Worm (Caenorhabditis elegans) whole organism, L2 larva: ENCODE data around the gene Y62E10A.23.

ENCODE experiments used
- egl-27 ChIP-seq: sonication (generic microtip); optimal IDR thresholded peaks from 3 replicates; lab custom pipeline; 2017; ENCODE audit warnings: missing biosample characterization, missing genetic modification reagents, missing genetic modification characterization
- fos-1 ChIP-seq: fragments of 150-350 bp; optimal IDR thresholded peaks from 2 replicates; lab custom pipeline; 2014; ENCODE audit warnings: missing biosample characterization, missing genetic modification characterization
- lin-13 ChIP-seq: fragments of 150-350 bp; optimal IDR thresholded peaks from 2 replicates; lab custom pipeline; 2014; ENCODE audit warnings: missing biosample characterization, missing genetic modification reagents, missing genetic modification characterization
- mdl-1 ChIP-seq, 2 experiments: fragments of 150-350 bp in 1 of 2; sonication (generic microtip) in 1 of 2; optimal IDR thresholded peaks; 2 replicates each; lab custom pipeline; 2017; ENCODE audit warnings: missing biosample characterization in 2 of 2, missing genetic modification characterization in 2 of 2
- nhr-11 ChIP-seq: fragments of 150-350 bp; optimal IDR thresholded peaks from 2 replicates; lab custom pipeline; 2014; ENCODE audit warnings: missing biosample characterization, missing genetic modification characterization
- nhr-12 ChIP-seq: fragments of 150-350 bp; optimal IDR thresholded peaks from 2 replicates; lab custom pipeline; 2014; ENCODE audit warnings: missing biosample characterization, missing genetic modification characterization
- nhr-23 ChIP-seq: fragments of 150-350 bp; optimal IDR thresholded peaks from 2 replicates; lab custom pipeline; 2014; ENCODE audit warnings: missing biosample characterization, missing genetic modification reagents, missing genetic modification characterization
- skn-1 ChIP-seq: sonication (generic microtip); optimal IDR thresholded peaks from 2 replicates; lab custom pipeline; 2017; ENCODE audit warnings: missing biosample characterization, missing genetic modification characterization
- unc-62 ChIP-seq: fragments of 150-350 bp; optimal IDR thresholded peaks from 2 replicates; lab custom pipeline; 2014; ENCODE audit warnings: missing biosample characterization, missing genetic modification reagents, missing genetic modification characterization
- ztf-1 ChIP-seq: fragments of 200-800 bp; sonication (Bioruptor generic); conservative IDR thresholded peaks from 2 replicates; pipeline ENCODE4 v1.3.6; 2022; ENCODE audit warnings: missing genetic modification characterization, missing compliant biosample characterization
- ztf-11 ChIP-seq: sonication (generic microtip); optimal IDR thresholded peaks from 2 replicates; lab custom pipeline; 2017; ENCODE audit warnings: missing biosample characterization, missing genetic modification characterization

ce11 chrIV:13370235-13370739 lies 15.8 kb upstream of the Y62E10A.23 start, which contains the start of the genes rla-2, popl-7 and Y62E10A.24:
- TF ChIP-seq unc-62, result no peak
- TF ChIP-seq ztf-11, result no peak
- TF ChIP-seq nhr-12 (tag; lab: Kevin White, UChicago), result no peak
- no peak for TF ChIP-seq fos-1 (tag; lab: Kevin White, UChicago)
- TF ChIP-seq nhr-11 (tag; lab: Kevin White, UChicago), result no peak
- no peak for TF ChIP-seq skn-1 (tag; lab: Kevin White, UChicago)
- TF ChIP-seq nhr-23 (tag; lab: Kevin White, UChicago), result no peak
- TF ChIP-seq egl-27, result no peak
- TF ChIP-seq lin-13 (GFP tag; lab: Kevin White, UChicago), result no peak
- no peak for TF ChIP-seq ztf-1
- no peak for TF ChIP-seq mdl-1 (tag; optimal IDR thresholded peaks at IDR 0.05; lab: Kevin White, UChicago)
